Worm (Caenorhabditis elegans) whole organism, midembryonic: ENCODE results near the gene endu-2.

ENCODE experiments used
- T22C8.4 ChIP-seq: fragments of 200-800 bp; sonication (Bioruptor generic); IDR thresholded peaks from 2 replicates; pipeline ENCODE4 v1.3.6; 2022; ENCODE audit warnings: missing genetic modification characterization, missing compliant biosample characterization
- cog-1 ChIP-seq: sonication (generic microtip); optimal IDR thresholded peaks from 2 replicates; lab custom pipeline; 2016; ENCODE audit warnings: missing genetic modification characterization, missing compliant biosample characterization
- flt-1 ChIP-seq: fragments of 200-800 bp; sonication (Bioruptor generic); IDR thresholded peaks from 2 replicates; pipeline ENCODE4 v1.3.6; 2022; ENCODE audit warnings: missing genetic modification characterization, missing compliant biosample characterization
- klf-2 ChIP-seq: fragments of 200-800 bp; sonication (Bioruptor generic); conservative IDR thresholded peaks from 2 replicates; pipeline ENCODE4 v1.3.6; 2022; ENCODE audit warnings: missing genetic modification reagents, missing genetic modification characterization, missing compliant biosample characterization
- med-1 ChIP-seq: sonication (generic microtip); optimal IDR thresholded peaks from 2 replicates; lab custom pipeline; 2017; ENCODE audit warnings: missing genetic modification characterization, mild to moderate bottlenecking, missing compliant biosample characterization, antibody characterized with exemption, missing genetic modification reagents; ENCODE audit not compliant: insufficient read depth
- ref-1 ChIP-seq: fragments of 200-800 bp; sonication (Bioruptor generic); conservative IDR thresholded peaks from 2 replicates; pipeline ENCODE4 v1.3.6; 2022; ENCODE audit warnings: missing genetic modification reagents, missing genetic modification characterization, missing compliant biosample characterization
- tab-1 ChIP-seq: fragments of 200-800 bp; sonication (Bioruptor generic); IDR thresholded peaks from 2 replicates; pipeline ENCODE4 v1.3.6; 2022; ENCODE audit warnings: missing genetic modification characterization, missing compliant biosample characterization
- ztf-23 ChIP-seq: fragments of 200-800 bp; sonication (Bioruptor generic); IDR thresholded peaks from 2 replicates; pipeline ENCODE4 v1.3.6; 2022; ENCODE audit warnings: missing genetic modification reagents, missing genetic modification characterization, missing compliant biosample characterization
- ztf-29 ChIP-seq: fragments of 200-800 bp; sonication (Bioruptor generic); IDR thresholded peaks from 2 replicates; pipeline ENCODE4 v1.3.6; 2022; ENCODE audit warnings: missing genetic modification reagents, missing genetic modification characterization, missing compliant biosample characterization

The endu-2 gene

DNA sequence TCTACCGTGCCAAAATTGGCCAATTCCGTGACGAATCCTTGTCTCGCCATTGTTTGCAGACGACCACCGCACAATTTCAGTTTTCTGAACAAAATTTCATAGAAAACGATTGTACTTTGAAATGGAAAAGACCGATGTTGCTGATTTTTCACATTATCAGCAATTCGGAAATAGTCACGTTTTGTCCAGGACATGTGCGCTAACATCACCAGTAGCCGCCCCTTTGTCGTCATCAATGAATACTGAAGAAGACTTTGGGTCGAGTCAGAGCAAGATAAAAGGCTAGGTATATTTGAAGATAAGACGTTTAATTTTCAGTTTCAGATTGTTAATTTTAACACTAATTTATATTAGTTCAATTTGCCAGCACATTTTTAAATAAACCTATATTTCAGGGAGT lies at the start of gene endu-2:
Gene endu-2, plus strand, starts transcription at position 396 of the 400 bp plus-strand sequence.
- TF ChIP-seq cog-1 (tag; lab: Kevin White, UChicago) (no peak), ztf-23 (GFP tag; lab: Robert Waterston, UW) (no peak), T22C8.4 (GFP tag; lab: Robert Waterston, UW) (no peak), ztf-29 (GFP tag; lab: Robert Waterston, UW) (no peak), ref-1 (GFP tag; lab: Robert Waterston, UW) (no peak), flt-1 (no peak), med-1 (GFP tag; lab: Kevin White, UChicago) (no peak), tab-1 (GFP tag; lab: Robert Waterston, UW) (no peak), klf-2 (GFP tag; lab: Robert Waterston, UW) (no peak)

DNA sequence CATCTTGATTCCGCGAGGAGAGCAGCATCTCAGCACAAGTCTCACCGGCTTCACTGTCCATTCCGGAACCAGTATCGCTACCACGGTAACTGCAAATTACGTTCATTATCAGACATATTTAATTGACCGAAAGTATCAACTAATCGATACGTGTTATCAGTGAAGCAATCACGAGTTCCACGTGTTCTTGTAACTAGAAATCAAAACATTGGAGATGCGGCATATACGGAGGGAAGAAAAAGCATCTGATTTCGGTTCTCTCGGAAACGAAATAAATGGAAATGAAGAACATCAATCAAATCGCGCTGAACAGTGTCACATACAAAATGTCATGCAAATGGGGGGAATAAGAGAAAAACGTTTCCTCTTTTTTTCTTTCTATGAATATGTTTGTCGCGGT lies 48.9 kb upstream of the endu-2 start:
- TF ChIP-seq flt-1 (no peak), ref-1 (GFP tag; lab: Robert Waterston, UW) (no peak), med-1 (GFP tag; lab: Kevin White, UChicago) (no peak), ztf-23 (GFP tag; lab: Robert Waterston, UW) (no peak), klf-2 (GFP tag; lab: Robert Waterston, UW) (no peak), tab-1 (GFP tag; lab: Robert Waterston, UW) (no peak), T22C8.4 (GFP tag; lab: Robert Waterston, UW) (no peak), ztf-29 (GFP tag; lab: Robert Waterston, UW) (no peak), cog-1 (tag; lab: Kevin White, UChicago) (no peak)

DNA sequence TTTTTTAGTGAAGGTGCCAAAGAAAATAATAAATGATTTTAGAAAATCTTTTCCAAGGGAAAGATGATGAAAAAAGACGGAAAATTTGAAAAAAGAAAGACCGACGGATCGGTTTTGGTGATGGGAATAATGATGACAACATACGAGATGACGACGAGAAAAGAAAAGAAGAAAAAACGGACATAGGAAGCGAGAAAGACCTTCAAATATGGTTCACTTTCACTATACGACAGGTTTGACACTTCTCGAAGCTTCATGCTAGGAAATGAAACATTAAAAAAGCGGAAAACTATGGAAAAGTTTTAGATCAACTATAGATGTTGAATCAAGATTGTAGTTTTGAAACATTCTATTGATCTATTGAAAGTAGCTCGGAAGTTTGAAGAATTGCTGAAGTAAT lies 41.9 kb upstream of the endu-2 start:
- TF ChIP-seq flt-1 (no peak), med-1 (GFP tag; lab: Kevin White, UChicago) (no peak)

DNA sequence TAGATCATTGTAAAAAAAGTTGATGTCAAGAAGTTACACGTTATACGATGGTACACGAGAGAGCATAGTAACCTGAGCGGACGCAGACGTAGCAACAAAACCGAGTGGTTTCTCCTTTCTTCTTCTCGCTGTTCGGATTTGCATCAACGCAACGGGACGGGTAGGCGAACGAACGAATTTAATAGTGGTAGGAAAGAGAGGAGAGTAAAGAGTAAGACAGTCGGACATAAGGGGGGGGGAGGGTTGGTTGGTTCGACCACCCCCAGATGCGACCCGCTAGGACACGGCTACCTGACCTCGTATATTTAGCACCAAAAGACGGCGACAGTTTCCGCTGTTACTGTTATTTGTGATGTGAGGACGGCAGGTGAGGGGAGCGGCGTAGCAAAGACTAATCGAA lies 40.9 kb upstream of the endu-2 start:
- TF ChIP-seq klf-2 (GFP tag; lab: Robert Waterston, UW), result no peak
- 0 out of 2 replicates have a peak, but pooled peaks have one; percentile 57 for TF ChIP-seq flt-1
- TF ChIP-seq med-1 (GFP tag; lab: Kevin White, UChicago), result no peak
- TF ChIP-seq T22C8.4 (GFP tag; lab: Robert Waterston, UW), result no peak

DNA sequence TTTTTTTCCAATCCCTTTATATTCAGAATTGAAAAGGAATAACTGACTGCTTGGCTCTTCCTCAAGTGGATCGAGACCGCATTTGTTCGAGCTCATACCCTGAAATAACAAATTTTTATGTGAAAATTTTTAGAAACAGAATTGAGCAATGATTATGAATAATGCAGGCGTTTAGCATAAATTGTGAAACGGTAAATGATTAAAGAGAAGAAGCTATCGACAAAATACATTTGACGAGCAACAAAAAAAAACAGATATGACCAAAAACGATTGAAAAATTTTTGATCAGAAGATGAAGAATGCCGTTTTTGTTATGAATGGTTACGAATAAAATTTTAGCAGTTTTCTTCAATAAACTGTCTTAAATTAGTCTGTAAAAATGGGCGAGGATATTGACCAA lies 38.4 kb upstream of the endu-2 start, which contains the start of gene C17H11.6:
Gene C17H11.6, minus strand, starts transcription at position 101 of the 400 bp plus-strand sequence.
- no peak for TF ChIP-seq klf-2 (GFP tag; lab: Robert Waterston, UW)
- no peak for TF ChIP-seq cog-1 (tag; lab: Kevin White, UChicago)
- no peak for TF ChIP-seq ztf-23 (GFP tag; lab: Robert Waterston, UW)
- no peak for TF ChIP-seq ref-1 (GFP tag; lab: Robert Waterston, UW)
- TF ChIP-seq flt-1, result no peak
- no peak for TF ChIP-seq ztf-29 (GFP tag; lab: Robert Waterston, UW)
- no peak for TF ChIP-seq med-1 (GFP tag; lab: Kevin White, UChicago)
- no peak for TF ChIP-seq T22C8.4 (GFP tag; lab: Robert Waterston, UW)
- no peak for TF ChIP-seq tab-1 (GFP tag; lab: Robert Waterston, UW)

DNA sequence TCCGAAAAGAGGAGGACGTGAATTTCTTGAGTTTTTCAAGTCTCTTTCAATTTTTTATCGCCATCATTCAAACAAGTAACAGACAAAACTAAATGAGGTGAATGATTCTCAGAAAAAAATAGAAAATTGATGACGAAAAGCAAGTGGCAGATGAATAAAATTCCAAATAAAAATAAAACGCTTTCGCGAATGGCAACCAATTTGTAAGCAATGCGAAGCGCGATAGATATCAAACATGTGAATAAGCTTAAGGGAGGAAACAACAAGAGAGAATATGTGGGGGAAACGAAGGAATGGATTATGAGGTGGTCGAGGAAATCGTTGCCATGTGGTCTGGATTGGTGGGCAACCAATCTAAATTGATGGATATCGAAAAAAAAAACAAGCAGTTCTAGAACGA lies 37.6 kb upstream of the endu-2 start:
- TF ChIP-seq cog-1 (tag; lab: Kevin White, UChicago), result no peak
- TF ChIP-seq ztf-23 (GFP tag; lab: Robert Waterston, UW), result no peak
- no peak for TF ChIP-seq klf-2 (GFP tag; lab: Robert Waterston, UW)
- TF ChIP-seq med-1 (GFP tag; lab: Kevin White, UChicago), result no peak
- no peak for TF ChIP-seq ztf-29 (GFP tag; lab: Robert Waterston, UW)
- no peak for TF ChIP-seq ref-1 (GFP tag; lab: Robert Waterston, UW)
- no peak for TF ChIP-seq T22C8.4 (GFP tag; lab: Robert Waterston, UW)
- TF ChIP-seq tab-1 (GFP tag; lab: Robert Waterston, UW), result no peak
- no peak for TF ChIP-seq flt-1

DNA sequence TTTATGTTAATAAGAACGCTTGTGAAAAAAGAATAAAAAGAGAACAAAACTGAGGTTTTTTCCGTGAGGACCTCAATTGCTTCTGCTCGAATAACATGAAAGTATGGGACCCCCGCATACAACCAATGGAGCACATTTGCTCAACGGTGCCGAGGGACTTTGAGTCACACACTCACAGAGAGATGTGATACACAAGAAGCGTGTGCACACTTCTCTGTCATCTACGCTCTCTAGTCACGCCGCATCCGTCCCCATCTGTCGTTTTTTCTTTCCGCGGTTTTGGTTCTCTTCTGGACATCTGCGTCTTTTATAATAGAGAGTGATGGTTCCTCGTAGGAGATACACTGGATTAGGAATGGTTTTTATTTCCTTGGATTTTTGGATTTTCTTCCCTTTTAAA lies 36.2 kb upstream of the endu-2 start:
- no peak for TF ChIP-seq flt-1
- no peak for TF ChIP-seq ztf-23 (GFP tag; lab: Robert Waterston, UW)
- no peak for TF ChIP-seq med-1 (GFP tag; lab: Kevin White, UChicago)
- TF ChIP-seq T22C8.4 (GFP tag; lab: Robert Waterston, UW), result no peak
- no peak for TF ChIP-seq cog-1 (tag; lab: Kevin White, UChicago)
- no peak for TF ChIP-seq ref-1 (GFP tag; lab: Robert Waterston, UW)
- TF ChIP-seq ztf-29 (GFP tag; lab: Robert Waterston, UW), result no peak
- TF ChIP-seq klf-2 (GFP tag; lab: Robert Waterston, UW), result no peak
- no peak for TF ChIP-seq tab-1 (GFP tag; lab: Robert Waterston, UW)

DNA sequence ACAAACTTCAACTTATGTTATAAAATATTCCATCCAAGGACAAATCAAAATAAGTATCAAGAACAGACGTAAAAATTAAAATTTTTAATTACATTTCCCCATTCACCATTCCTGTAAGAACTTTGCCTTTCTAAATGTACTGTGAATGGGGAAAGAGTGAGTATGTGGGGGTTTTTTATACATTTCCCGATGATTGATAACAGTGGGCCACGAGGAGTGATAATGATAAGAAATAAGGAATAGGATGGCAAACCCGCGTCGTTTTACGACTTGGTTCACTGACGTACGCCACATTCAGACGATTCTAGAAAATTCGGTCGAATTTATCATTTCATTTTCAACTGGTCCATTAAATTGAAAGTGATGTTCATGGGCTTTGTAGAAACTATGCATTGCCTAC lies 31.1 kb upstream of the endu-2 start, which contains the start of gene cdd-1:
Gene cdd-1, minus strand, starts transcription at position 151 of the 400 bp plus-strand sequence.
- no peak for TF ChIP-seq ztf-23 (GFP tag; lab: Robert Waterston, UW)
- TF ChIP-seq med-1 (GFP tag; lab: Kevin White, UChicago), result no peak
- TF ChIP-seq klf-2 (GFP tag; lab: Robert Waterston, UW), result no peak
- no peak for TF ChIP-seq ztf-29 (GFP tag; lab: Robert Waterston, UW)
- TF ChIP-seq ref-1 (GFP tag; lab: Robert Waterston, UW), result no peak
- TF ChIP-seq flt-1, result no peak
- no peak for TF ChIP-seq cog-1 (tag; lab: Kevin White, UChicago)
- no peak for TF ChIP-seq T22C8.4 (GFP tag; lab: Robert Waterston, UW)
- no peak for TF ChIP-seq tab-1 (GFP tag; lab: Robert Waterston, UW)

DNA sequence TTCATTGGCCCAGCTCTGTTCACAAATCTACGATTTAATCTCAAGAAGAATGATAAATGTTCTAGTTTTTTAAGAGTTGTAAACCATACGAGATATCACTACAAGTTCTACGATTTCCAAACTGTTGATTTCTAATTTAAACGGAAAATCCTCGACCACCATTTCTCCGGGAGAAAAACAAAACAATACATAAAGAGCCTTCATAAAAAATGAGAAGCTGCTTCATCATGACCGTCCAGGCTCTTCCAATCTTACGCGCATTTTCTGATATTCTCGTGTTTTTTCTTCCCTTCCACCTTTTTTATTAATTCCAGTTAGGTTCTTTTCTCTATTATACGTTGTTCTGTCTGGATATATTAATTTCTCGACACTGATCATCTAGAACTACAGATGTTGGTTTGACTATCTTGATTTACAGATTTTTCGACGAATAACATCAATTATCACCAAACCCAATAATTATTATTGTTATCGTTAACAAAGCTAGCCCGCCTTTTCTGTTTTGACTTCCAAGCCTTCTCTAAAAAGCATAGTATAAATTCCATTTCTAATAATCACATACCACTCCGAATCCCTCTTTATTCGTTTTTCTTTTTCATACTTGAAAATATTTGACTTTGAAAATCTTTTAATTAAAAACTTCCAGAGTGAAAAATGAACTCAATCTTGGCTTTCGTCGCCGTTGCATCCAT lies 27.5 kb upstream of the endu-2 start, which contains the start of gene C47D2.1:
Gene C47D2.1, plus strand, starts transcription at position 642 of the 692 bp plus-strand sequence.
- TF ChIP-seq klf-2 (GFP tag; lab: Robert Waterston, UW), result no peak
- TF ChIP-seq ztf-23 (GFP tag; lab: Robert Waterston, UW), result no peak
- TF ChIP-seq ref-1 (GFP tag; lab: Robert Waterston, UW), result no peak
- TF ChIP-seq tab-1 (GFP tag; lab: Robert Waterston, UW), result no peak
- TF ChIP-seq med-1 (GFP tag; lab: Kevin White, UChicago), result no peak
- no peak for TF ChIP-seq cog-1 (tag; lab: Kevin White, UChicago)
- TF ChIP-seq ztf-29 (GFP tag; lab: Robert Waterston, UW), result no peak
- TF ChIP-seq flt-1, result no peak
- no peak for TF ChIP-seq T22C8.4 (GFP tag; lab: Robert Waterston, UW)
